Fruit fly (Drosophila melanogaster) whole organism, embryonic: Measurements from ENCODE around the gene CAH16.
A peak's percentile ranks its signal among the peaks of the same experiment; 100 is the strongest.

Experiments used
- Atf3 ChIP-seq: fragments of 200-800 bp; sonication (Bioruptor generic); optimal IDR thresholded peaks from 3 replicates; lab custom pipeline; 2016; ENCODE audit warnings: missing biosample characterization, missing genetic modification characterization
- B-H1 ChIP-seq: fragments of 200-800 bp; sonication (Bioruptor generic); IDR thresholded peaks from 3 replicates; pipeline ENCODE4 v1.3.6; 2022; ENCODE audit warnings: missing biosample characterization, missing genetic modification characterization
- CG10321 ChIP-seq: fragments of 200-800 bp; sonication (Bioruptor generic); IDR thresholded peaks from 2 replicates; pipeline ENCODE4 v1.3.6; 2022; ENCODE audit warnings: missing biosample characterization, missing genetic modification characterization
- CG13123 ChIP-seq: fragments of 200-800 bp; sonication (Bioruptor generic); optimal IDR thresholded peaks from 2 replicates; lab custom pipeline; 2016; ENCODE audit warnings: missing biosample characterization, missing genetic modification characterization
- CG13894 ChIP-seq: fragments of 200-800 bp; sonication (Bioruptor generic); optimal IDR thresholded peaks from 3 replicates; lab custom pipeline; 2018; ENCODE audit warnings: missing biosample characterization, mild to moderate bottlenecking, missing genetic modification characterization, moderate library complexity
- CG14965 ChIP-seq: fragments of 200-800 bp; sonication (Bioruptor generic); optimal IDR thresholded peaks from 2 replicates; lab custom pipeline; 2016; ENCODE audit warnings: missing biosample characterization, missing genetic modification characterization, borderline replicate concordance
- CG15073 ChIP-seq: fragments of 200-800 bp; sonication (Bioruptor generic); optimal IDR thresholded peaks from 2 replicates; lab custom pipeline; 2016; ENCODE audit warnings: missing biosample characterization, missing genetic modification characterization
- CG1647 ChIP-seq: fragments of 200-800 bp; sonication (Bioruptor generic); optimal IDR thresholded peaks from 3 replicates; lab custom pipeline; 2016; ENCODE audit warnings: missing biosample characterization, missing genetic modification characterization
- CG16779 ChIP-seq: fragments of 200-800 bp; sonication (Bioruptor generic); IDR thresholded peaks from 2 replicates; pipeline ENCODE4 v1.3.6; 2022; ENCODE audit warnings: missing biosample characterization, missing genetic modification characterization
- CG18262 ChIP-seq: fragments of 200-800 bp; optimal IDR thresholded peaks from 3 replicates; lab custom pipeline; 2019; ENCODE audit warnings: missing biosample characterization, mild to moderate bottlenecking, missing genetic modification characterization, moderate library complexity
- CG2116 ChIP-seq: fragments of 200-800 bp; sonication (Bioruptor generic); optimal IDR thresholded peaks from 3 replicates; lab custom pipeline; 2018; ENCODE audit warnings: missing biosample characterization, mild to moderate bottlenecking, missing genetic modification characterization
- CG2120 ChIP-seq: fragments of 200-800 bp; sonication (Bioruptor generic); optimal IDR thresholded peaks from 3 replicates; lab custom pipeline; 2016; ENCODE audit warnings: missing biosample characterization, missing genetic modification characterization
- CG2712 ChIP-seq: fragments of 200-800 bp; optimal IDR thresholded peaks from 3 replicates; lab custom pipeline; 2019; ENCODE audit warnings: missing biosample characterization, mild to moderate bottlenecking, missing genetic modification characterization, moderate library complexity
- CG31388 ChIP-seq: fragments of 200-800 bp; sonication (Bioruptor generic); optimal IDR thresholded peaks from 2 replicates; lab custom pipeline; 2016; ENCODE audit warnings: missing biosample characterization, missing genetic modification characterization
- CG3407 ChIP-seq: fragments of 200-800 bp; sonication (Bioruptor generic); optimal IDR thresholded peaks from 2 replicates; lab custom pipeline; 2018; ENCODE audit warnings: missing biosample characterization, mild to moderate bottlenecking, missing genetic modification characterization
- CG3838 ChIP-seq: fragments of 200-800 bp; sonication (Bioruptor generic); optimal IDR thresholded peaks from 3 replicates; lab custom pipeline; 2016; ENCODE audit warnings: missing biosample characterization, missing genetic modification characterization
- CG3847 ChIP-seq: fragments of 200-800 bp; sonication (Bioruptor generic); IDR thresholded peaks from 2 replicates; pipeline ENCODE4 v1.3.6; 2022; ENCODE audit warnings: missing biosample characterization, missing genetic modification characterization
- CG4328 ChIP-seq: fragments of 200-800 bp; sonication (Bioruptor generic); optimal IDR thresholded peaks from 3 replicates; lab custom pipeline; 2017; ENCODE audit warnings: missing biosample characterization, missing genetic modification reagents, missing genetic modification characterization
- CG6654 ChIP-seq: fragments of 200-800 bp; sonication (Bioruptor generic); optimal IDR thresholded peaks from 2 replicates; lab custom pipeline; 2017; ENCODE audit warnings: missing biosample characterization, mild to moderate bottlenecking, missing genetic modification characterization
- CG8281 ChIP-seq: fragments of 200-800 bp; sonication (Bioruptor generic); optimal IDR thresholded peaks from 2 replicates; lab custom pipeline; 2018; ENCODE audit warnings: missing biosample characterization, mild to moderate bottlenecking, missing genetic modification characterization, moderate library complexity
- CG8478 ChIP-seq: fragments of >200 bp; optimal IDR thresholded peaks from 2 replicates; lab custom pipeline; 2018
- CoRest ChIP-seq: fragments of 200-800 bp; sonication (Bioruptor generic); optimal IDR thresholded peaks from 3 replicates; lab custom pipeline; 2018; ENCODE audit warnings: missing biosample characterization, mild to moderate bottlenecking, missing genetic modification characterization, moderate library complexity
- Dek ChIP-seq: fragments of 200-800 bp; sonication (Bioruptor generic); optimal IDR thresholded peaks from 3 replicates; lab custom pipeline; 2019; ENCODE audit warnings: missing biosample characterization, mild to moderate bottlenecking, missing genetic modification characterization, moderate library complexity
- Dfd ChIP-seq, 2 experiments: fragments of >200 bp; optimal IDR thresholded peaks; 2 replicates each; lab custom pipeline; 2017; ENCODE audit warnings: missing biosample characterization in 2 of 2, missing genetic modification characterization in 2 of 2
- Doc3 ChIP-seq: fragments of 200-800 bp; sonication (Bioruptor generic); IDR thresholded peaks from 3 replicates; pipeline ENCODE4 v1.3.6; 2022; ENCODE audit warnings: missing biosample characterization, missing genetic modification characterization; ENCODE audit not compliant: partially characterized antibody
- Drgx ChIP-seq: fragments of 200-800 bp; sonication (Bioruptor generic); IDR thresholded peaks from 2 replicates; pipeline ENCODE4 v1.3.6; 2022; ENCODE audit warnings: missing biosample characterization, missing genetic modification characterization
- Hmx ChIP-seq: fragments of 200-800 bp; sonication (Bioruptor generic); optimal IDR thresholded peaks from 2 replicates; lab custom pipeline; 2016; ENCODE audit warnings: missing biosample characterization, missing genetic modification characterization
- NK7.1 ChIP-seq: fragments of 200-800 bp; sonication (Bioruptor generic); optimal IDR thresholded peaks from 3 replicates; lab custom pipeline; 2016; ENCODE audit warnings: missing biosample characterization, missing genetic modification characterization
- ato ChIP-seq: fragments of 200-800 bp; sonication (Bioruptor generic); IDR thresholded peaks from 2 replicates; pipeline ENCODE4 v1.3.6; 2022; ENCODE audit warnings: missing biosample characterization, missing genetic modification characterization; ENCODE audit not compliant: partially characterized antibody
- bigmax ChIP-seq: fragments of 200-800 bp; sonication (Bioruptor generic); optimal IDR thresholded peaks from 2 replicates; lab custom pipeline; 2018; ENCODE audit warnings: missing biosample characterization, mild to moderate bottlenecking, missing genetic modification characterization
- cad ChIP-seq: fragments of >200 bp; optimal IDR thresholded peaks from 2 replicates; lab custom pipeline; 2017; ENCODE audit warnings: missing biosample characterization, missing genetic modification characterization
- cg ChIP-seq: fragments of 200-800 bp; sonication (Bioruptor generic); optimal IDR thresholded peaks from 3 replicates; lab custom pipeline; 2019; ENCODE audit warnings: missing biosample characterization, mild to moderate bottlenecking, missing genetic modification characterization, moderate library complexity
- ci ChIP-seq: fragments of 200-800 bp; sonication (Bioruptor generic); IDR thresholded peaks from 3 replicates; pipeline ENCODE4 v1.3.6; 2022; ENCODE audit warnings: missing biosample characterization, missing genetic modification characterization
- dm ChIP-seq: fragments of 200-800 bp; sonication (Bioruptor generic); optimal IDR thresholded peaks from 3 replicates; lab custom pipeline; 2016; ENCODE audit warnings: missing biosample characterization, missing genetic modification characterization
- dmrt11E ChIP-seq: fragments of 200-800 bp; sonication (Bioruptor generic); optimal IDR thresholded peaks from 3 replicates; lab custom pipeline; 2018; ENCODE audit warnings: missing biosample characterization, mild to moderate bottlenecking, missing genetic modification characterization, moderate library complexity
- dmrt99B ChIP-seq: fragments of 200-800 bp; sonication (Bioruptor generic); optimal IDR thresholded peaks from 2 replicates; lab custom pipeline; 2018; ENCODE audit warnings: missing biosample characterization, mild to moderate bottlenecking, missing genetic modification characterization, moderate library complexity
- grau ChIP-seq: fragments of 200-800 bp; optimal IDR thresholded peaks from 3 replicates; lab custom pipeline; 2019; ENCODE audit warnings: missing biosample characterization, mild to moderate bottlenecking, missing genetic modification characterization, moderate library complexity
- gsb ChIP-seq: fragments of 200-800 bp; sonication (Bioruptor generic); IDR thresholded peaks from 2 replicates; pipeline ENCODE4 v1.3.6; 2022; ENCODE audit warnings: missing biosample characterization, missing genetic modification characterization
- gsb-n ChIP-seq: fragments of 200-800 bp; sonication (Bioruptor generic); optimal IDR thresholded peaks from 3 replicates; lab custom pipeline; 2018; ENCODE audit warnings: missing biosample characterization, mild to moderate bottlenecking, missing genetic modification characterization
- lmd ChIP-seq: fragments of 200-800 bp; sonication (Bioruptor generic); IDR thresholded peaks from 2 replicates; pipeline ENCODE4 v1.3.6; 2022; ENCODE audit warnings: missing biosample characterization, missing genetic modification characterization
- nom ChIP-seq: fragments of 200-800 bp; sonication (Bioruptor generic); optimal IDR thresholded peaks from 2 replicates; lab custom pipeline; 2017; ENCODE audit warnings: missing biosample characterization, missing genetic modification characterization, mild to moderate bottlenecking, moderate library complexity, missing genetic modification reagents
- pan ChIP-seq, 4 experiments: fragments of >200 bp in 3 of 4; fragments of 200-800 bp in 1 of 4; sonication (Bioruptor generic) in 1 of 4; optimal IDR thresholded peaks in 3 of 4; IDR thresholded peaks in 1 of 4; 2 replicates each; pipeline versions ENCODE4 v1.3.6 to Lab custom; 2017 to 2022; ENCODE audit warnings: missing biosample characterization in 2 of 4, missing genetic modification characterization in 2 of 4, mixed read lengths in 1 of 4
- phol ChIP-seq: fragments of 200-800 bp; sonication (Bioruptor generic); optimal IDR thresholded peaks from 3 replicates; lab custom pipeline; 2018; ENCODE audit warnings: missing biosample characterization, mild to moderate bottlenecking, missing genetic modification characterization, moderate library complexity
- sens ChIP-seq: fragments of 200-800 bp; sonication (Bioruptor generic); peaks from one replicate; lab custom pipeline; 2016; ENCODE audit warnings: missing biosample characterization, missing genetic modification characterization
- slp2 ChIP-seq: fragments of 200-800 bp; sonication (Bioruptor generic); optimal IDR thresholded peaks from 2 replicates; lab custom pipeline; 2016; ENCODE audit warnings: missing biosample characterization, missing genetic modification characterization
- sna ChIP-seq: fragments of 200-800 bp; sonication (Bioruptor generic); IDR thresholded peaks from 2 replicates; pipeline ENCODE4 v1.3.6; 2022; ENCODE audit warnings: missing biosample characterization, missing genetic modification characterization; ENCODE audit not compliant: partially characterized antibody
- tap ChIP-seq: fragments of 200-800 bp; optimal IDR thresholded peaks from 3 replicates; lab custom pipeline; 2019; ENCODE audit warnings: missing biosample characterization, mild to moderate bottlenecking, missing genetic modification characterization, moderate library complexity
- trh ChIP-seq: fragments of 200-800 bp; sonication (Bioruptor generic); optimal IDR thresholded peaks from 2 replicates; lab custom pipeline; 2016; ENCODE audit warnings: missing biosample characterization, missing genetic modification characterization
- unc-4 ChIP-seq: fragments of 200-800 bp; sonication (Bioruptor generic); IDR thresholded peaks from 2 replicates; pipeline ENCODE4 v1.3.6; 2022; ENCODE audit warnings: missing biosample characterization, missing genetic modification characterization; ENCODE audit not compliant: partially characterized antibody
- wdn ChIP-seq: fragments of 200-800 bp; sonication (Bioruptor generic); IDR thresholded peaks from 2 replicates; pipeline ENCODE4 v1.3.6; 2022; ENCODE audit warnings: missing biosample characterization, missing genetic modification characterization

Gene CAH16

DNA sequence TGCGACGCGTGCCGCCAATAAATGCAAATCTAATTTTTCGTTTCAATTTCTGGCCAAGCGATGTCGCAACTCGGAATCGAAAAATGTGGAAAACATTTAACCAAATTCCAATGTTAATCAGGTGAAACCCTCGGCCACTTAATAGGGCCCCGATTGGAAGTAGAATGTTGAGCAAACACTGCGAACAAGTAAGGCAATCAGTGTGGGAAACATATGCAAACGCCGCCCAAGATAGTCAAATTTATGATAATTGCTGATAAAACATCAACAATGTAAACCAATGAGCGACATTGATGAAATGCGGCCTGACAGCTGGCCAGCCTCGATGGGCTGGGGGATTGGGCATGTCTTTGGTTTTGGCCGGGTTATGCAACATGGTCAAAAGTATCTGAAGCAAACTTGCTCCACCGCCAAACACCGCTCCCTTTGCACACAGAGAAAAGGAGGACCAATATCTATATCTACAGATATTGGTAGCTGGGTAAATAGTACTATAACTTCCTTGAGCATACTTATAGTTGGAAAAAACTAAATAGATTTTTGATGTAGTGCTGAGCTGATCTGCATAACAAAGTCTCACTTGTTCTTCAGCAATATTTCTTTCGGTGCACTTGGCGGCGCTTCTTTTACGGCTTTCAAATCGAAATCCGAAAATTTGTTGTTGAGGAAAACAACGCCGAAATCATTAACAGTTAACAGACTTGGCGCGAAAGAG, 12.6 kb upstream of the CAH16 start (continued):
- TF ChIP-seq grau, result peak; percentile 74
- peak; percentile 84 for TF ChIP-seq tap (tag; lab: Kevin White, UChicago)
- TF ChIP-seq CG31388, result no peak
- no peak for TF ChIP-seq pan (optimal IDR thresholded peaks at IDR 0.05; lab: Kevin White, UChicago)
- peak in 1 of 2 experiments; percentile 85 for TF ChIP-seq pan (GFP tag; optimal IDR thresholded peaks at IDR 0.05 in 1 of 2, IDR thresholded peaks at IDR 0.05 in 1 of 2)
- TF ChIP-seq CG2120 (GFP tag; lab: Kevin White, UChicago), result no peak
- no peak for TF ChIP-seq CG13894
- no peak for TF ChIP-seq CG16779 (GFP tag; lab: Robert Waterston, UW)
- TF ChIP-seq dmrt99B, result peak; percentile 89
- peak; percentile 55 for TF ChIP-seq Atf3 (GFP tag; lab: Kevin White, UChicago)
- TF ChIP-seq Dek (tag; lab: Kevin White, UChicago), result peak; percentile 57
- no peak for TF ChIP-seq trh (GFP tag; lab: Kevin White, UChicago)
- TF ChIP-seq Drgx, result peak; percentile 57
- no peak for TF ChIP-seq CG15073 (GFP tag; lab: Kevin White, UChicago)
- peak; percentile 48 for TF ChIP-seq CG6654 (GFP tag; lab: Kevin White, UChicago)
- peak; percentile 14 for TF ChIP-seq NK7.1 (GFP tag; lab: Kevin White, UChicago)
- peak; percentile 89 for TF ChIP-seq ci (GFP tag; lab: Robert Waterston, UW)
- TF ChIP-seq CG1647 (GFP tag; lab: Kevin White, UChicago), result peak; percentile 46
- no peak for TF ChIP-seq unc-4 (GFP tag; lab: Robert Waterston, UW)
- TF ChIP-seq Hmx (GFP tag; lab: Kevin White, UChicago), result no peak
- no peak for TF ChIP-seq Dfd (GFP tag; optimal IDR thresholded peaks at IDR 0.05; lab: Kevin White, UChicago)
- peak; percentile 61 for TF ChIP-seq CG8281 (tag; lab: Kevin White, UChicago)
- TF ChIP-seq ato (GFP tag; lab: Robert Waterston, UW), result no peak
- no peak for TF ChIP-seq bigmax (GFP tag; lab: Kevin White, UChicago)
- TF ChIP-seq slp2 (GFP tag; lab: Kevin White, UChicago), result peak; percentile 44
- TF ChIP-seq CG8478 (lab: Kevin White, UChicago), result no peak
- no peak for TF ChIP-seq CG2116 (GFP tag; lab: Kevin White, UChicago)
- no peak for TF ChIP-seq sna (GFP tag; lab: Robert Waterston, UW)
- TF ChIP-seq B-H1 (GFP tag; lab: Robert Waterston, UW), result peak; percentile 78
- peak; percentile 80 for TF ChIP-seq CG18262 (tag; lab: Kevin White, UChicago)
- no peak for TF ChIP-seq cad (GFP tag; lab: Kevin White, UChicago)
- peak; percentile 14 for TF ChIP-seq dm (GFP tag; lab: Kevin White, UChicago)
- no peak for TF ChIP-seq nom (GFP tag; lab: Kevin White, UChicago)
- TF ChIP-seq Doc3, result no peak
- TF ChIP-seq CG10321 (GFP tag; lab: Robert Waterston, UW), result no peak
- TF ChIP-seq CG3838, result no peak
- TF ChIP-seq gsb, result 0 out of 2 replicates have a peak, but pooled peaks have one; percentile 37
- no peak for TF ChIP-seq wdn (GFP tag; lab: Robert Waterston, UW)
- peak; percentile 44 for TF ChIP-seq CG13123 (GFP tag; lab: Kevin White, UChicago)
- no peak for TF ChIP-seq CG14965 (GFP tag; lab: Kevin White, UChicago)
- peak; percentile 84 for TF ChIP-seq CG2712
- TF ChIP-seq CG4328 (GFP tag; lab: Kevin White, UChicago), result peak; percentile 51
- peak; percentile 95 for TF ChIP-seq sens (GFP tag; lab: Kevin White, UChicago)
- no peak for TF ChIP-seq cg (GFP tag; lab: Kevin White, UChicago)
- TF ChIP-seq gsb-n (tag; lab: Kevin White, UChicago), result peak; percentile 49
- TF ChIP-seq CG3847, result peak; percentile 58
- peak; percentile 59 for TF ChIP-seq lmd (GFP tag; lab: Robert Waterston, UW)
- peak; percentile 84 for TF ChIP-seq CoRest
- TF ChIP-seq dmrt11E (tag; lab: Kevin White, UChicago), result no peak
- TF ChIP-seq phol (tag; lab: Kevin White, UChicago), result peak; percentile 82
- TF ChIP-seq CG3407 (GFP tag; lab: Kevin White, UChicago), result peak; percentile 65
